Worm (Caenorhabditis elegans): Measurements from ENCODE around the gene gar-3.

DNA sequence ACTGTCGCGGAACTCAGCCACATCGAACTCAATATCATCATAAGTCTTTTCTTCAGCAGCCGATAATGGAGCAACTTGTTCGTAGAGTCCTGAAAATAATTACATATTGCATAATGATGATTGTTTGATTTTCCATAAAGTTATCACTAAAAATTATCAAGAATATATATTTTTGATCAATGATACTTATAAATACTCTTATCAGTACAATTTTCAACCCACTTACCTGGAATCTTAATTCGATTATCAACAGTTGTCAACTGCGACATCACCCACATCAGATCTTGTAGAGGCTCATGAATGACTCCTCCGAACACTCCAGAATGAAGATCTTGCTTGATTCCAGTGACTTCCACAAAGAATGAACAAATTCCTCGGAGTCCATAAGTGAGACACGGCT is 16.5 kb upstream of the gar-3 start:
- TF ChIP-seq him-1 (tag; optimal IDR thresholded peaks at IDR 0.05) (no peak), W03F9.2 (tag; optimal IDR thresholded peaks at IDR 0.05) (no peak), dao-5 (tag; optimal IDR thresholded peaks at IDR 0.05) (no peak)
